Fruit fly (Drosophila melanogaster) whole organism, prepupa: Measurements from ENCODE around the gene ND-ASHI.

Experiments used
- Blimp-1 ChIP-seq: fragments of 200-800 bp; sonication (Bioruptor generic); optimal IDR thresholded peaks from 3 replicates; lab custom pipeline; 2017; ENCODE audit warnings: missing biosample characterization, missing genetic modification characterization, mild to moderate bottlenecking, moderate library complexity, missing genetic modification reagents
- CG10669 ChIP-seq: fragments of 200-800 bp; sonication (Bioruptor generic); optimal IDR thresholded peaks from 3 replicates; lab custom pipeline; 2018; ENCODE audit warnings: missing biosample characterization, mild to moderate bottlenecking, missing genetic modification characterization, moderate library complexity
- CG11294 ChIP-seq: fragments of 200-800 bp; sonication (Bioruptor generic); IDR thresholded peaks from 2 replicates; pipeline ENCODE4 v1.3.6; 2022; ENCODE audit warnings: missing biosample characterization, missing genetic modification characterization
- CG11762 ChIP-seq: fragments of 200-800 bp; sonication (Bioruptor generic); optimal IDR thresholded peaks from 3 replicates; lab custom pipeline; 2016; ENCODE audit warnings: missing biosample characterization, missing genetic modification characterization; ENCODE audit not compliant: insufficient read depth
- CG15336 ChIP-seq: fragments of 200-800 bp; sonication (Bioruptor generic); IDR thresholded peaks from 2 replicates; pipeline ENCODE4 v1.3.6; 2022; ENCODE audit warnings: missing biosample characterization, missing genetic modification characterization
- CG16779 ChIP-seq: fragments of 200-800 bp; sonication (Bioruptor generic); optimal IDR thresholded peaks from 3 replicates; lab custom pipeline; 2017; ENCODE audit warnings: missing biosample characterization, mild to moderate bottlenecking, missing genetic modification characterization
- CG3032 ChIP-seq: fragments of 200-800 bp; optimal IDR thresholded peaks from 2 replicates; lab custom pipeline; 2019; ENCODE audit warnings: missing biosample characterization, mild to moderate bottlenecking, missing genetic modification characterization, moderate library complexity
- CG31627 ChIP-seq: fragments of 200-800 bp; sonication (Bioruptor generic); optimal IDR thresholded peaks from 3 replicates; lab custom pipeline; 2016; ENCODE audit warnings: missing biosample characterization, missing genetic modification characterization
- CG32006 ChIP-seq: fragments of 200-800 bp; sonication (Bioruptor generic); optimal IDR thresholded peaks from 3 replicates; lab custom pipeline; 2017; ENCODE audit warnings: missing biosample characterization, mild to moderate bottlenecking, missing genetic modification characterization
- CG34406 ChIP-seq: fragments of 200-800 bp; sonication (Bioruptor generic); optimal IDR thresholded peaks from 3 replicates; lab custom pipeline; 2016; ENCODE audit warnings: missing biosample characterization, missing genetic modification characterization
- CG4318 ChIP-seq: fragments of 200-800 bp; sonication (Bioruptor generic); optimal IDR thresholded peaks from 3 replicates; lab custom pipeline; 2017; ENCODE audit warnings: missing biosample characterization, mild to moderate bottlenecking, missing genetic modification characterization
- CG6163 ChIP-seq: fragments of 200-800 bp; sonication (Bioruptor generic); IDR thresholded peaks from 3 replicates; pipeline ENCODE4 v1.3.6; 2022; ENCODE audit warnings: missing biosample characterization, missing genetic modification characterization
- CG6276 ChIP-seq: fragments of 200-800 bp; sonication (Bioruptor generic); optimal IDR thresholded peaks from 2 replicates; lab custom pipeline; 2017; ENCODE audit warnings: missing biosample characterization, mild to moderate bottlenecking, missing genetic modification characterization
- CG6792 ChIP-seq: fragments of 200-800 bp; sonication (Bioruptor generic); optimal IDR thresholded peaks from 3 replicates; lab custom pipeline; 2016; ENCODE audit warnings: missing biosample characterization, missing genetic modification characterization
- CG6808 ChIP-seq: fragments of 200-800 bp; sonication (Bioruptor generic); optimal IDR thresholded peaks from 3 replicates; lab custom pipeline; 2017; ENCODE audit warnings: missing biosample characterization, missing genetic modification characterization, mild to moderate bottlenecking, moderate library complexity, missing genetic modification reagents
- CG8119 ChIP-seq: fragments of 200-800 bp; sonication (Bioruptor generic); IDR thresholded peaks from 3 replicates; pipeline ENCODE4 v1.3.6; 2022; ENCODE audit warnings: missing biosample characterization, missing genetic modification characterization
- Eip75B ChIP-seq: fragments of 200-800 bp; sonication (Bioruptor generic); optimal IDR thresholded peaks from 3 replicates; lab custom pipeline; 2016; ENCODE audit warnings: missing biosample characterization, missing genetic modification characterization
- Eip78C ChIP-seq: fragments of 200-800 bp; sonication (Bioruptor generic); peaks from one replicate; lab custom pipeline; 2016; ENCODE audit warnings: missing biosample characterization, missing genetic modification characterization
- Ets96B ChIP-seq: fragments of 200-800 bp; optimal IDR thresholded peaks from 2 replicates; lab custom pipeline; 2019; ENCODE audit warnings: missing biosample characterization, mild to moderate bottlenecking, missing genetic modification characterization, moderate library complexity
- Hr4 ChIP-seq: fragments of 200-800 bp; sonication (Bioruptor generic); optimal IDR thresholded peaks from 3 replicates; lab custom pipeline; 2016; ENCODE audit warnings: missing biosample characterization, missing genetic modification characterization
- Lpt ChIP-seq: fragments of 200-800 bp; sonication (Bioruptor generic); optimal IDR thresholded peaks from 3 replicates; lab custom pipeline; 2016; ENCODE audit warnings: missing biosample characterization, missing genetic modification characterization
- OdsH ChIP-seq: fragments of 200-800 bp; sonication (Bioruptor generic); optimal IDR thresholded peaks from 3 replicates; lab custom pipeline; 2016; ENCODE audit warnings: missing biosample characterization, missing genetic modification characterization
- Sox14 ChIP-seq: fragments of 200-800 bp; sonication (Bioruptor generic); optimal IDR thresholded peaks from 3 replicates; lab custom pipeline; 2016; ENCODE audit warnings: missing biosample characterization, missing genetic modification characterization
- achi ChIP-seq: fragments of 200-800 bp; sonication (Bioruptor generic); optimal IDR thresholded peaks from 3 replicates; lab custom pipeline; 2016; ENCODE audit warnings: missing biosample characterization, missing genetic modification characterization
- acj6 ChIP-seq: fragments of 200-800 bp; sonication (Bioruptor generic); optimal IDR thresholded peaks from 3 replicates; lab custom pipeline; 2016; ENCODE audit warnings: missing biosample characterization, missing genetic modification characterization
- dac ChIP-seq: fragments of 200-800 bp; sonication (Bioruptor generic); optimal IDR thresholded peaks from 2 replicates; lab custom pipeline; 2017; ENCODE audit warnings: missing biosample characterization, mild to moderate bottlenecking, missing genetic modification characterization
- eg ChIP-seq: fragments of 200-800 bp; sonication (Bioruptor generic); IDR thresholded peaks from 3 replicates; pipeline ENCODE4 v1.3.6; 2022; ENCODE audit warnings: missing biosample characterization, missing genetic modification characterization
- esn ChIP-seq: fragments of 200-800 bp; sonication (Bioruptor generic); optimal IDR thresholded peaks from 2 replicates; lab custom pipeline; 2016; ENCODE audit warnings: missing biosample characterization, mild to moderate bottlenecking, missing genetic modification characterization, moderate library complexity
- fd85E ChIP-seq: fragments of 200-800 bp; sonication (Bioruptor generic); optimal IDR thresholded peaks from 3 replicates; lab custom pipeline; 2016; ENCODE audit warnings: missing biosample characterization, missing genetic modification characterization
- fkh ChIP-seq: fragments of 200-800 bp; sonication (Bioruptor generic); optimal IDR thresholded peaks from 3 replicates; lab custom pipeline; 2017; ENCODE audit warnings: missing biosample characterization, mild to moderate bottlenecking, missing genetic modification characterization, moderate library complexity
- lz ChIP-seq: fragments of 200-800 bp; sonication (Bioruptor generic); optimal IDR thresholded peaks from 3 replicates; lab custom pipeline; 2016; ENCODE audit warnings: missing biosample characterization, missing genetic modification characterization
- net ChIP-seq: fragments of 200-800 bp; sonication (Bioruptor generic); optimal IDR thresholded peaks from 3 replicates; lab custom pipeline; 2016; ENCODE audit warnings: missing biosample characterization, missing genetic modification characterization
- pdm3 ChIP-seq: fragments of 200-800 bp; sonication (Bioruptor generic); optimal IDR thresholded peaks from 3 replicates; lab custom pipeline; 2016; ENCODE audit warnings: missing biosample characterization, missing genetic modification characterization
- salr ChIP-seq, 2 experiments: fragments of 200-800 bp; sonication (Bioruptor generic); optimal IDR thresholded peaks; 3 replicates each; lab custom pipeline; 2016 to 2018; ENCODE audit warnings: missing biosample characterization in 2 of 2, missing genetic modification characterization in 2 of 2, mild to moderate bottlenecking in 1 of 2
- spab ChIP-seq: fragments of 200-800 bp; sonication (Bioruptor generic); optimal IDR thresholded peaks from 2 replicates; lab custom pipeline; 2017; ENCODE audit warnings: missing biosample characterization, mild to moderate bottlenecking, missing genetic modification characterization, missing genetic modification reagents
- ss ChIP-seq, 2 experiments: fragments of 200-800 bp; sonication (Bioruptor generic); optimal IDR thresholded peaks; 2 replicates in 1 of 2; 3 replicates in 1 of 2; lab custom pipeline; 2017 to 2018; ENCODE audit warnings: mild to moderate bottlenecking in 2 of 2, missing biosample characterization in 2 of 2, missing genetic modification characterization in 2 of 2, moderate library complexity in 1 of 2
- topi ChIP-seq: fragments of 200-800 bp; sonication (Bioruptor generic); optimal IDR thresholded peaks from 3 replicates; lab custom pipeline; 2016; ENCODE audit warnings: missing biosample characterization, missing genetic modification characterization
- vri ChIP-seq: fragments of 200-800 bp; sonication (Bioruptor generic); optimal IDR thresholded peaks from 3 replicates; lab custom pipeline; 2016; ENCODE audit warnings: missing biosample characterization, mild to moderate bottlenecking, missing genetic modification characterization

Gene ND-ASHI

DNA sequence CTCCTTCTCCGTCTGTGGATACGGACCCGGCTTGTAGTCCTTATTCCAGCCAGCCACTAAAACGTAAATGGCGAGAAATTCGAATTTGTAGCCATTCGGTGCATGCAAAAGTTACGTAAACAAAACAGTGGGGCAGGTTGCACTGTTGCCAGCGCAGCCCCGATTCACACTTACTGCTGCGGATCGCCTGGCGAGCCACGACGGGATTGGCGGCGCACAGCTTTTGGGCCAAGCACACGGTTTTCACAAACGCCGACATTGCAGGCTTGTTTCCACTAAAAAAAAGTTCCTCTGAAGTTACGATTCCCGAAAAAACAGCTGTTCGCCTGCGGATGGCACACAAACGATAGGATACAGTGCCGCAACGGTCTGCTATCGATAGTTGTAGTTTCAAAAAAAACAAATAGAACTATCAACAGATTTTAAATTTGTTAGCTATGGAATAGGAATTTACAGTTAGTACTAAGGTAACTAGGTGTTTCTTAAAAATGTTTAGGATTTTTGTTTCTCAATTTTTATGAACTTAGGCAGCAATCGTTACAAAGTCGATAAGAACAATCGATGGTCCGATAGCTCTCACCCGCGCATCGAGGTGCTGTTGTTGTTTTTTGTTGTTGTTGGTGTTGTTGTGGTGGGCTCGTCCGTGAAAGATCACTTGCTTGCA is 960 bp downstream of the ND-ASHI start, which contains the start of gene Fum1:
Gene Fum1, plus strand, starts transcription at position 599 of the 664 bp plus-strand sequence.
- TF ChIP-seq CG11762 (GFP tag; lab: Kevin White, UChicago) (no peak), fkh (GFP tag; lab: Kevin White, UChicago) (peak; percentile 28), acj6 (GFP tag; lab: Kevin White, UChicago) (peak; percentile 12), CG16779 (tag; lab: Kevin White, UChicago) (no peak), Sox14 (GFP tag; lab: Kevin White, UChicago) (peak; percentile 14), lz (GFP tag; lab: Kevin White, UChicago) (peak; percentile 18), vri (GFP tag; lab: Kevin White, UChicago) (peak; percentile 22), topi (GFP tag; lab: Kevin White, UChicago) (peak; percentile 23), OdsH (GFP tag; lab: Kevin White, UChicago) (no peak), CG3032 (tag; lab: Kevin White, UChicago) (peak; percentile 6), CG31627 (GFP tag; lab: Kevin White, UChicago) (peak; percentile 5), CG8119 (GFP tag; lab: Robert Waterston, UW) (no peak), esn (GFP tag; lab: Kevin White, UChicago) (peak; percentile 38)
- TF ChIP-seq, all 60 proteins: peak for 9

DNA sequence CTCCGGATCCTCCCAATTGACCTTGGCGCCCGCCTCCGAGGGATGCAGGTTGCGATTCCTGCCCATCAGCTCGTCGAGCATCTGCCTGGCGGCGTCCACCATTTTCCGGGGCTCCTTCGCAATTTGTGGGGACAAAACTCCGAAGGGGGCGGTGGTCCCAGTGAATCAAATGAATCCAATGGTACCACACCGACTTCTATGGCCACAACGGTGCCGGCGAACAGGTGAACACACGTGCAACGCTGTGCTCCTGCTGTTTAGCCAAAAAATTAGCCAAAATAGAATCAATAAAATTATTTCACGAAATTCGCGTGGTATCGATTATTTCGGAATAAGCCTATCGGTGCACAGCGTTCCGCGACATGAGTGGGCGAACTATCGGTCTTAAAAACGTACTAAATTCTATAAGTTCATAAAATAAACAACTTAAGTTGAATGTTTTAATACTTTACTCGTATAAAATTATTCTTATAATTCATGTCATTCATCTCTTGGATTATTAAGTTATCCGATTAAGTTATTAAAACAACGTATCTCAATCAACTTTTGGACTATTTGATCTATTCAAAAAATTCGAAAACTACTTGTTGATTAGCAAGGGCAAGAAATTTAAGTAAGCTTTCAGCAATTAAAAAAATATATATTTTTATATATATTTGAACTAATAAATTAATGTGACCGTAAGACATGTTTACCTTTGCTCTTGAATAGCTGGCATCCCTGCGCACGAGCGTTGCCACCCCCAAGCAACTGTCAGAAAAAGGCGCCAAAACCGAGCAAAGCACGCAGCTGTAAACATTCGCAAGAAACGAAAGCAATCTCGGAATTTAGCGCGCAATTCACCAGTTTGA is 5.1 kb downstream of the ND-ASHI start, which contains the start of the genes CG3198 and Mcm6:
Gene CG3198, minus strand, starts transcription at position 337 of the 851 bp plus-strand sequence.
Gene Mcm6, plus strand, starts transcription at position 751 of the 851 bp plus-strand sequence.
- peak; percentile 98 for TF ChIP-seq achi
- no peak for TF ChIP-seq CG6792 (GFP tag; lab: Kevin White, UChicago)
- TF ChIP-seq fkh (GFP tag; lab: Kevin White, UChicago) = peak; percentile 76

DNA sequence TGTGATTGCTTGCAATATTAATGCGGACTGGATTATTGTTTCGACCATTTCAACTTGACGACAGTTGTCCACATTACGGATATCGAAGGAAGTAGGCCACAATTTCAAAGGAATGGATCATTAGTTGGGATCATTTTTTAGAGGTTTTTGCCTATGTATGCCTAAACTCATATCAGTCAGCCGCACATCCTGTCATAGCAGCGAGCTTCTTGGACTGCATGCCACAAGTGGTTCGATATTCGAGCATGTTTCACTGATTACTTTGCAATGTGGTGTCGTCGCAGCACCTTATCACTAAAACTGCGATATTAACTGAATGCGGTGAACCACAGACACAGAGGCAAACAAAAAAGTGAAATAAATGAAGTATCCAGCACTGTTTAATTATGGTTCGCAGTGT is 14.9 kb downstream of the ND-ASHI start:
- no peak for TF ChIP-seq spab (GFP tag; lab: Kevin White, UChicago)
- no peak for TF ChIP-seq lz (GFP tag; lab: Kevin White, UChicago)
- no peak for TF ChIP-seq Ets96B (tag; lab: Kevin White, UChicago)
- TF ChIP-seq CG10669 = no peak
- no peak for TF ChIP-seq fd85E (GFP tag; lab: Kevin White, UChicago)
- TF ChIP-seq CG32006 (GFP tag; lab: Kevin White, UChicago) = no peak
- no peak for TF ChIP-seq achi

DNA sequence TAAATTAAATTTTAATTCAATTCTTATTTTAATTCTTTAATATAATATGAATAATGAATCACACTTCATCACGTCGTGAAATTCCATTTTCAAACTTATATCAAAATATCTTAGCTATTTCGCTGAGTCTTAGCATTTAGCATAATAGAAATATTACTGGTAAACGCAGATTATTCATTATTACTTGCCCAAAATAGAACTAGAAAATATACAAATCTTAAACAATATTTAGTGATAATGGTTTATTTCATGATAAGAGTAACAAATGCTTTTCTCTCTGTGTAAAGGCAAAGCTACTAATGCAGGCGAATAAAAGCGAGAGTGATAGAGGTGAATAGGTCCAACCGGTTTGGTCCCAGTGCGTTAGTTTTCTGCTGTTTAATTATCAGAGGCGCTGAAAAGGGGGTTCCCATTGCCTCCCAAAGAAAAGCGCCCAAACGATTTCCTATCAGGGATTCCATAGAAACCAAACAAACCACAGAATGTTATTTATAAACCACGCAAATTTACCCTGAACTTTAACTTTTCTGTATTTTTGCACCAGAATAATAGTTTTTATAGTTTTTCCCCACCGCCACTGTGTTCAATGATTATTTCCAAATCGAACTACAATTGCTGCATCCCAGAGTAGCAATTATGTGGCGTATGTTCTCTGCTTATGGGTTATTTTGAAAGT is 15.9 kb downstream of the ND-ASHI start:
- peak; percentile 74 for TF ChIP-seq Hr4 (GFP tag; lab: Kevin White, UChicago)
- TF ChIP-seq pdm3 (GFP tag; lab: Kevin White, UChicago) = peak; percentile 20
- no peak for TF ChIP-seq Sox14 (GFP tag; lab: Kevin White, UChicago)
- no peak for TF ChIP-seq Blimp-1
- TF ChIP-seq eg (GFP tag; lab: Robert Waterston, UW) = peak; percentile 69
- peak; percentile 30 for TF ChIP-seq CG16779 (tag; lab: Kevin White, UChicago)
- TF ChIP-seq Eip75B (GFP tag; lab: Kevin White, UChicago) = peak; percentile 16
- peak; percentile 43 for TF ChIP-seq OdsH (GFP tag; lab: Kevin White, UChicago)
- TF ChIP-seq CG6276 (GFP tag; lab: Kevin White, UChicago) = peak; percentile 67
- TF ChIP-seq ss (GFP tag; optimal IDR thresholded peaks at IDR 0.05; lab: Kevin White, UChicago) = no peak
- no peak for TF ChIP-seq Lpt (GFP tag; lab: Kevin White, UChicago)
- no peak for TF ChIP-seq CG34406
- peak; percentile 18; the same call in 1 of the 2 replicates for TF ChIP-seq CG11294 (GFP tag; lab: Robert Waterston, UW)
- peak; percentile 64 for TF ChIP-seq CG8119 (GFP tag; lab: Robert Waterston, UW)
- TF ChIP-seq CG6808 (GFP tag; lab: Kevin White, UChicago) = no peak
- TF ChIP-seq Eip78C = peak; percentile 80
- peak; percentile 85 for TF ChIP-seq CG32006 (GFP tag; lab: Kevin White, UChicago)
- TF ChIP-seq CG6792 (GFP tag; lab: Kevin White, UChicago) = no peak
- TF ChIP-seq salr (GFP tag; optimal IDR thresholded peaks at IDR 0.05; lab: Kevin White, UChicago) = peak in 1 of 2 experiments; percentile 58
- TF ChIP-seq CG6163 (GFP tag; lab: Robert Waterston, UW) = peak; percentile 41; the same call in 1 of the 3 replicates
- TF ChIP-seq net (GFP tag; lab: Kevin White, UChicago) = peak; percentile 7
- TF ChIP-seq CG4318 (GFP tag; lab: Kevin White, UChicago) = peak; percentile 62
- peak; percentile 15 for TF ChIP-seq dac (GFP tag; lab: Kevin White, UChicago)
- peak; percentile 72 for TF ChIP-seq CG15336 (GFP tag; lab: Robert Waterston, UW)
